Worm (Caenorhabditis elegans) whole organism, L1 larva: ENCODE measurements around the gene hum-4.

Experiments
- C04F5.9 ChIP-seq: sonication (generic microtip); optimal IDR thresholded peaks from 2 replicates; lab custom pipeline; 2016; ENCODE audit warnings: missing genetic modification characterization, missing compliant biosample characterization
- C34B4.2 ChIP-seq: sonication (generic microtip); optimal IDR thresholded peaks from 2 replicates; lab custom pipeline; 2017; ENCODE audit warnings: mild to moderate bottlenecking, missing genetic modification characterization, missing compliant biosample characterization
- alr-1 ChIP-seq: fragments of 200-800 bp; sonication (Bioruptor generic); optimal IDR thresholded peaks from 2 replicates; lab custom pipeline; 2018; ENCODE audit warnings: borderline replicate concordance, mild to moderate bottlenecking, missing genetic modification characterization, missing compliant biosample characterization
- ama-1 ChIP-seq: fragments of 150-350 bp; optimal IDR thresholded peaks from 2 replicates; lab custom pipeline; 2014
- blmp-1 ChIP-seq: fragments of 150-350 bp; optimal IDR thresholded peaks from 2 replicates; lab custom pipeline; 2014; ENCODE audit warnings: missing biosample characterization, missing genetic modification characterization
- ceh-63 ChIP-seq: fragments of 200-800 bp; sonication (Bioruptor generic); optimal IDR thresholded peaks from 2 replicates; lab custom pipeline; 2018; ENCODE audit warnings: mild to moderate bottlenecking, missing genetic modification characterization, missing compliant biosample characterization
- ceh-8 ChIP-seq: fragments of 200-800 bp; sonication (Bioruptor generic); optimal IDR thresholded peaks from 2 replicates; lab custom pipeline; 2018; ENCODE audit warnings: mild to moderate bottlenecking, missing genetic modification characterization, moderate library complexity, missing compliant biosample characterization
- ceh-82 ChIP-seq, 3 experiments: fragments of 150-350 bp in 1 of 3; sonication (generic microtip) in 2 of 3; optimal IDR thresholded peaks; 2 replicates each; lab custom pipeline; 2014 to 2017; ENCODE audit warnings: missing biosample characterization in 3 of 3, missing genetic modification characterization in 3 of 3
- ceh-88 ChIP-seq: fragments of 200-800 bp; sonication (Bioruptor generic); IDR thresholded peaks from 2 replicates; pipeline ENCODE4 v1.3.6; 2022; ENCODE audit warnings: missing genetic modification characterization, missing compliant biosample characterization
- ceh-90 ChIP-seq: sonication (generic microtip); optimal IDR thresholded peaks from 2 replicates; lab custom pipeline; 2016; ENCODE audit warnings: missing genetic modification characterization, missing compliant biosample characterization
- ces-1 ChIP-seq: fragments of 150-350 bp; optimal IDR thresholded peaks from 2 replicates; lab custom pipeline; 2014; ENCODE audit warnings: missing biosample characterization, missing genetic modification reagents, missing genetic modification characterization
- dpl-1 ChIP-seq, 3 experiments: fragments of 150-350 bp in 2 of 3; sonication (generic microtip) in 1 of 3; optimal IDR thresholded peaks; 2 replicates each; lab custom pipeline; 2014 to 2017; ENCODE audit warnings: missing biosample characterization in 3 of 3, missing genetic modification characterization in 3 of 3, missing genetic modification reagents in 3 of 3
- dsc-1 ChIP-seq: sonication (generic microtip); optimal IDR thresholded peaks from 2 replicates; lab custom pipeline; 2016; ENCODE audit warnings: mild to moderate bottlenecking, missing genetic modification characterization, missing compliant biosample characterization
- efl-1 ChIP-seq, 4 experiments: fragments of 150-350 bp; optimal IDR thresholded peaks in 3 of 4; peaks in 1 of 4; 1 replicate in 1 of 4; 2 replicates in 3 of 4; lab custom pipeline; 2014; ENCODE audit warnings: missing biosample characterization in 2 of 4, missing genetic modification characterization in 2 of 4, missing genetic modification reagents in 2 of 4
- efl-3 ChIP-seq: fragments of 200-800 bp; sonication (Bioruptor generic); optimal IDR thresholded peaks from 2 replicates; lab custom pipeline; 2018; ENCODE audit warnings: mild to moderate bottlenecking, missing genetic modification characterization, missing compliant biosample characterization
- egl-13 ChIP-seq: sonication (generic microtip); optimal IDR thresholded peaks from 2 replicates; lab custom pipeline; 2016; ENCODE audit warnings: missing genotype, missing genetic modification reagents, missing genetic modification characterization, missing compliant biosample characterization
- elt-3 ChIP-seq, 6 experiments: fragments of 150-350 bp in 1 of 6; sonication (generic microtip); optimal IDR thresholded peaks; 2 replicates each; lab custom pipeline; 2017 to 2018; ENCODE audit warnings: missing biosample characterization in 6 of 6, missing genetic modification characterization in 6 of 6, inconsistent platforms in 1 of 6
- fkh-10 ChIP-seq: sonication (generic microtip); optimal IDR thresholded peaks from 2 replicates; lab custom pipeline; 2017; ENCODE audit warnings: missing biosample characterization, missing genetic modification reagents, missing genetic modification characterization
- fkh-8 ChIP-seq: sonication (generic microtip); optimal IDR thresholded peaks from 2 replicates; lab custom pipeline; 2016; ENCODE audit warnings: mild to moderate bottlenecking, missing genetic modification characterization, missing compliant biosample characterization
- hlh-17 ChIP-seq: fragments of 200-800 bp; sonication (Bioruptor generic); optimal IDR thresholded peaks from 2 replicates; lab custom pipeline; 2018; ENCODE audit warnings: missing genetic modification characterization, mild to moderate bottlenecking, missing compliant biosample characterization, moderate library complexity, borderline replicate concordance
- hlh-4 ChIP-seq: sonication (generic microtip); optimal IDR thresholded peaks from 2 replicates; lab custom pipeline; 2016; ENCODE audit warnings: mild to moderate bottlenecking, missing genetic modification characterization, missing compliant biosample characterization
- isw-1 ChIP-seq: fragments of 200-800 bp; sonication (Bioruptor generic); IDR thresholded peaks from 2 replicates; pipeline ENCODE4 v1.3.6; 2022; ENCODE audit warnings: missing genetic modification characterization, missing compliant biosample characterization
- lir-3 ChIP-seq: sonication (generic microtip); optimal IDR thresholded peaks from 2 replicates; lab custom pipeline; 2016; ENCODE audit warnings: mild to moderate bottlenecking, missing genetic modification characterization, moderate library complexity, missing compliant biosample characterization; ENCODE audit not compliant: poor library complexity
- lsy-2 ChIP-seq, 2 experiments: fragments of 150-350 bp; optimal IDR thresholded peaks; 2 replicates each; lab custom pipeline; 2014; ENCODE audit warnings: missing biosample characterization in 2 of 2, missing genetic modification characterization in 2 of 2
- nhr-11 ChIP-seq: fragments of 150-350 bp; optimal IDR thresholded peaks from 2 replicates; lab custom pipeline; 2014; ENCODE audit warnings: missing biosample characterization, missing genetic modification characterization
- nhr-19 ChIP-seq: fragments of 200-800 bp; sonication (Bioruptor generic); conservative IDR thresholded peaks from 2 replicates; pipeline ENCODE4 v1.3.6; 2022; ENCODE audit warnings: missing genetic modification characterization, missing compliant biosample characterization
- nhr-237 ChIP-seq: fragments of 150-350 bp; optimal IDR thresholded peaks from 2 replicates; lab custom pipeline; 2014; ENCODE audit warnings: missing biosample characterization, missing genetic modification characterization
- nhr-28 ChIP-seq: fragments of 150-350 bp; optimal IDR thresholded peaks from 2 replicates; lab custom pipeline; 2014; ENCODE audit warnings: missing biosample characterization, missing genetic modification characterization
- nhr-71 ChIP-seq: sonication (generic microtip); optimal IDR thresholded peaks from 2 replicates; lab custom pipeline; 2016; ENCODE audit warnings: mild to moderate bottlenecking, missing genetic modification characterization, moderate library complexity, missing compliant biosample characterization
- nhr-84 ChIP-seq: sonication (generic microtip); optimal IDR thresholded peaks from 2 replicates; lab custom pipeline; 2017; ENCODE audit warnings: missing biosample characterization, missing genetic modification characterization
- nhr-90 ChIP-seq: sonication (generic microtip); optimal IDR thresholded peaks from 2 replicates; lab custom pipeline; 2016; ENCODE audit warnings: mild to moderate bottlenecking, missing genetic modification characterization, missing compliant biosample characterization; ENCODE audit not compliant: poor library complexity
- pag-3 ChIP-seq: sonication (generic microtip); optimal IDR thresholded peaks from 2 replicates; lab custom pipeline; 2017; ENCODE audit warnings: missing genetic modification characterization, mild to moderate bottlenecking, missing compliant biosample characterization, antibody characterized with exemption, borderline replicate concordance; ENCODE audit not compliant: insufficient read depth
- rnt-1 ChIP-seq: sonication (generic microtip); optimal IDR thresholded peaks from 2 replicates; lab custom pipeline; 2016; ENCODE audit warnings: mild to moderate bottlenecking, missing genetic modification characterization, moderate library complexity, missing compliant biosample characterization
- skn-1 ChIP-seq: fragments of 150-350 bp; optimal IDR thresholded peaks from 2 replicates; lab custom pipeline; 2014; ENCODE audit warnings: missing biosample characterization, missing genetic modification characterization
- snpc-4 ChIP-seq: fragments of 150-350 bp; optimal IDR thresholded peaks from 2 replicates; lab custom pipeline; 2014; ENCODE audit warnings: missing biosample characterization, missing genetic modification characterization
- sox-4 ChIP-seq: sonication (generic microtip); optimal IDR thresholded peaks from 2 replicates; lab custom pipeline; 2016; ENCODE audit warnings: missing genetic modification characterization, missing compliant biosample characterization
- sptf-1 ChIP-seq: fragments of 150-350 bp; optimal IDR thresholded peaks from 2 replicates; lab custom pipeline; 2014; ENCODE audit warnings: missing biosample characterization, missing genetic modification characterization
- swsn-7 ChIP-seq: sonication (generic microtip); optimal IDR thresholded peaks from 2 replicates; lab custom pipeline; 2016; ENCODE audit warnings: missing genetic modification characterization, missing compliant biosample characterization
- tbx-2 ChIP-seq: sonication (generic microtip); optimal IDR thresholded peaks from 2 replicates; lab custom pipeline; 2016; ENCODE audit warnings: missing genetic modification characterization, missing compliant biosample characterization
- tlp-1 ChIP-seq: fragments of 150-350 bp; optimal IDR thresholded peaks from 2 replicates; lab custom pipeline; 2014; ENCODE audit warnings: missing biosample characterization, missing genetic modification characterization
- unc-30 ChIP-seq: sonication (generic microtip); optimal IDR thresholded peaks from 2 replicates; lab custom pipeline; 2017; ENCODE audit warnings: missing biosample characterization, missing genetic modification characterization
- unc-62 ChIP-seq: fragments of 150-350 bp; optimal IDR thresholded peaks from 2 replicates; lab custom pipeline; 2014; ENCODE audit warnings: missing biosample characterization, missing genetic modification reagents, missing genetic modification characterization
- unc-98 ChIP-seq: fragments of 200-800 bp; sonication (Bioruptor generic); IDR thresholded peaks from 2 replicates; pipeline ENCODE4 v1.3.6; 2022; ENCODE audit warnings: missing genetic modification characterization, missing compliant biosample characterization
- ztf-4 ChIP-seq: fragments of 150-350 bp; optimal IDR thresholded peaks from 2 replicates; lab custom pipeline; 2014; ENCODE audit warnings: missing biosample characterization, missing genetic modification characterization

hum-4 gene

DNA sequence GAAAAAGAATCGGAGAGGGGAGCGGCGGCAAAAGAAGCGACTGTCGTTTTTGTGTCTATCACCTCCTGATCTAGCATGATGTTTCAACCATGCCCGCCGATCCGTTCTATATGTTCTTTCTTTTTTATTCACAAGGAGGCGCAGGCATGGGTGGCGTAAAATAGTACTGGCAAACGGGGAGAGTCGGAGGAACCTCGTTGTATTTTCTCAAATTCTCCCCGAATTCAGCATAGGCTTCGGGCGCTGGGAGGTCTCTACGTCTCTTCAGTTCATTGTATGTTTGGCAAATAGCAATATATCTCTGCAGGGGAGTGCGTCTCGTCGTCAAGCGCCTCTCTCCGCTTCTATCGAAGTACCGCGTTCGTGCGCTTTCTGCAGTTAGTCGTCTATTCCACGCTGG, 31.8 kb upstream of the hum-4 start, which contains the start of gene lin-14 (continued):
- TF ChIP-seq ceh-82 (tag; optimal IDR thresholded peaks at IDR 0.05; lab: Kevin White, UChicago) (peak; percentile 14 to 64 (median 58)), lir-3 (tag; lab: Kevin White, UChicago) (peak; percentile 5), nhr-71 (tag; lab: Kevin White, UChicago) (peak; percentile 86), unc-62 (no peak), nhr-11 (tag; lab: Kevin White, UChicago) (no peak), snpc-4 (tag; lab: Kevin White, UChicago) (no peak), elt-3 (tag; optimal IDR thresholded peaks at IDR 0.05; lab: Kevin White, UChicago) (peak in 2 of 6 experiments; percentile 57 to 68), rnt-1 (tag; lab: Kevin White, UChicago) (peak; percentile 51), sptf-1 (tag; lab: Kevin White, UChicago) (no peak), skn-1 (tag; lab: Kevin White, UChicago) (peak; percentile 58), nhr-90 (tag; lab: Kevin White, UChicago) (peak; percentile 62), fkh-10 (peak; percentile 21), egl-13 (tag; lab: Kevin White, UChicago) (peak; percentile 27), swsn-7 (peak; percentile 73), unc-98 (no peak), ces-1 (GFP tag; lab: Kevin White, UChicago) (no peak), efl-3 (GFP tag; lab: Kevin White, UChicago) (no peak), tlp-1 (tag; lab: Kevin White, UChicago) (no peak), C34B4.2 (no peak), C04F5.9 (tag; lab: Kevin White, UChicago) (no peak), ceh-63 (GFP tag; lab: Kevin White, UChicago) (no peak), ama-1 (no peak), lsy-2 (tag; optimal IDR thresholded peaks at IDR 0.05; lab: Kevin White, UChicago) (peak; percentile 35 to 67), ceh-8 (GFP tag; lab: Kevin White, UChicago) (no peak), nhr-84 (tag; lab: Kevin White, UChicago) (no peak), efl-1 (optimal IDR thresholded peaks at IDR 0.05; lab: Kevin White, UChicago) (peak; percentile 25 to 68), efl-1 (GFP tag; optimal IDR thresholded peaks at IDR 0.05 in 1 of 2; lab: Kevin White, UChicago) (peak in 1 of 2 experiments; percentile 94), pag-3 (tag; lab: Kevin White, UChicago) (peak; percentile 38), sox-4 (tag; lab: Kevin White, UChicago) (no peak), unc-30 (tag; lab: Kevin White, UChicago) (no peak), hlh-4 (tag; lab: Kevin White, UChicago) (no peak), nhr-19 (GFP tag; lab: Robert Waterston, UW) (peak; percentile 61; the same call in 1 of the 2 replicates), alr-1 (tag; lab: Kevin White, UChicago) (no peak), dsc-1 (peak; percentile 62), ceh-88 (no peak; the same call in 1 of the 2 replicates), tbx-2 (tag; lab: Kevin White, UChicago) (peak; percentile 76), fkh-8 (peak; percentile 50), ztf-4 (tag; lab: Kevin White, UChicago) (peak; percentile 1), nhr-28 (tag; lab: Kevin White, UChicago) (no peak), dpl-1 (GFP tag; optimal IDR thresholded peaks at IDR 0.05; lab: Kevin White, UChicago) (peak in 1 of 3 experiments; percentile 13), ceh-90 (no peak), isw-1 (GFP tag; lab: Robert Waterston, UW) (no peak), blmp-1 (peak; percentile 75), hlh-17 (no peak), nhr-237 (tag; lab: Kevin White, UChicago) (no peak)
